In genomic region chr3R:12423997-12424396, dm6 we compare ENCODE assay signal across 3 fruit fly cellular contexts.
TF ChIP-seq lines count a peak whose summit lies in the region.

No protein-coding gene starts in this region.

- no peak for TF ChIP-seq CTCF in whole organism, embryonic (GFP tag; optimal IDR thresholded peaks at IDR 0.05; lab: Kevin White, UChicago)

TF ChIP-seq in whole organism, embryonic, 481 proteins besides CTCF, POLR2A, EP300 and RAD21:
- TF ChIP-seq CG17802 (tag; optimal IDR thresholded peaks at IDR 0.05; lab: Kevin White, UChicago) (no peak), gcm2 (GFP tag; optimal IDR thresholded peaks at IDR 0.05; lab: Kevin White, UChicago) (no peak), pb (GFP tag; optimal IDR thresholded peaks at IDR 0.05; lab: Kevin White, UChicago) (no peak), Med (GFP tag; lab: Kevin White, UChicago) (peak; percentile 30), Spps (tag; optimal IDR thresholded peaks at IDR 0.05; lab: Kevin White, UChicago) (no peak), CG30403 (GFP tag; optimal IDR thresholded peaks at IDR 0.05; lab: Kevin White, UChicago) (no peak), Ets65A (GFP tag; lab: Kevin White, UChicago) (peak; percentile 44), corto (GFP tag; optimal IDR thresholded peaks at IDR 0.05; lab: Kevin White, UChicago) (no peak), CG2712 (tag; optimal IDR thresholded peaks at IDR 0.05; lab: Kevin White, UChicago) (no peak), peb (GFP tag; IDR thresholded peaks at IDR 0.05; lab: Robert Waterston, UW) (no peak), CG13424 (tag; optimal IDR thresholded peaks at IDR 0.05; lab: Kevin White, UChicago) (no peak), wdn (GFP tag; IDR thresholded peaks at IDR 0.05; lab: Robert Waterston, UW) (no peak), CG2678 (tag; optimal IDR thresholded peaks at IDR 0.05; lab: Kevin White, UChicago) (no peak), CG6791 (GFP tag; IDR thresholded peaks at IDR 0.05; lab: Robert Waterston, UW; ENCODE audit: partially characterized antibody) (0 out of 3 replicates have a peak, but pooled peaks have one; percentile 34), sr (GFP tag; IDR thresholded peaks at IDR 0.05; lab: Robert Waterston, UW) (peak; percentile 8; the same call in 1 of the 3 replicates), danr (GFP tag; IDR thresholded peaks at IDR 0.05; lab: Robert Waterston, UW) (no peak), Nf-YC (tag; optimal IDR thresholded peaks at IDR 0.05; lab: Kevin White, UChicago) (no peak)

TF ChIP-seq in whole organism, pupa, 21 proteins besides CTCF, POLR2A, EP300 and RAD21:
- TF ChIP-seq EcR (GFP tag; optimal IDR thresholded peaks at IDR 0.05; lab: Kevin White, UChicago), result peak; percentile 2
- TF ChIP-seq CG12605 (GFP tag; IDR thresholded peaks at IDR 0.05; lab: Robert Waterston, UW), result no peak

TF ChIP-seq in whole organism, wandering third instar larva, 38 proteins besides CTCF, POLR2A, EP300 and RAD21:
- TF ChIP-seq brk (GFP tag; optimal IDR thresholded peaks at IDR 0.05; lab: Kevin White, UChicago), result no peak
- TF ChIP-seq rgr (GFP tag; optimal IDR thresholded peaks at IDR 0.05; lab: Kevin White, UChicago), result peak; percentile 97
- no peak for TF ChIP-seq woc (GFP tag; optimal IDR thresholded peaks at IDR 0.05; lab: Kevin White, UChicago)
